Fruit fly (Drosophila melanogaster): ENCODE data around the gene CG14570.

The CG14570 gene

DNA sequence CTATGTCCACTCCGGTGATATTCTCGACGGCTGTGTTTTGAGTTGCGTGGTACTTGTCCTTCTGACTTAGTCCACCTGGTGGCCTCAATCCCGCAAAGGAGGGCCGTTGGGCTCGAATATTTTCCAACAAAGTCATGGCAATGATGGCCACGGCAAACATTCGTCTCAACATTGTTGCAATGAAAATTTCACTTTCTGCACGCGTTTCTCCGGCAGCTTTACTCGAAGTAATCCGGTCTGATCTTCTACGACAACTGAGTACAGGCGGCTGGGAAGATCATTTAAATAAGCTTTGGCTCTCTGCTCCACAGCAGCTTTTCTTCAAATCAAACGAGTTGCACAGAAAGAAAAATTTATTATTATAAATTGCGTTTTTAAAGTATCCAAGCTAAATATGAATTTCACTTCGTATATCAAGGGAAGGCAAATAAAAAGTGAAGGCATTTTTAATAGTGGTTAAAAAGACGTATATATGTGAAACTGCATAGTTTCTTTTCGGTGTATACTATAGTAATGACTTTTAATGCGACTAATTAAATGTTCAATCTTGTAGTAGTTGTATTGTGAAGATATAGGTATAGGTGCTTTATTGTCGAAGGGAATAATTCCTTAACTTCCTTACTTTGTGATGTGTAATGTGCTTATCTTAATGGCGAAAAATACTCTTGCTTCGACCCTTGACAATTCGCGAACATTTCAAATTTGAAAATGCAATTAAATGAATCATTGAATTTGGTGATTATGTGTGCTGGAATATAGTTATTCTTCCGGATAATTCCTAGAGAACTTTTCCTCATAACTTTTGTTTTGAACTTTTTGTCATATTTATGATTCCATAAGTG, 8.1 kb upstream of the CG14570 start, which contains the start of gene CG14567 (continued):
- no peak for TF ChIP-seq fd59A (GFP tag; optimal IDR thresholded peaks at IDR 0.05)
- peak; percentile 92 for TF ChIP-seq dsx (GFP tag; optimal IDR thresholded peaks at IDR 0.05; ENCODE audit: poor library complexity, severe bottlenecking)
- peak; percentile 50 for TF ChIP-seq net (GFP tag; optimal IDR thresholded peaks at IDR 0.05)
- peak; percentile 37 for TF ChIP-seq Sox14 (GFP tag; optimal IDR thresholded peaks at IDR 0.05)
- peak; percentile 62 for TF ChIP-seq CG3919 (GFP tag; optimal IDR thresholded peaks at IDR 0.05)
- no peak for TF ChIP-seq Hr38 (GFP tag; optimal IDR thresholded peaks at IDR 0.05)
- TF ChIP-seq fd85E (GFP tag; optimal IDR thresholded peaks at IDR 0.05) = no peak
- TF ChIP-seq esn (GFP tag; optimal IDR thresholded peaks at IDR 0.05) = peak; percentile 73
- peak; percentile 63 for TF ChIP-seq acj6 (GFP tag; optimal IDR thresholded peaks at IDR 0.05)
- peak; percentile 58 for TF ChIP-seq Ets21C (GFP tag; optimal IDR thresholded peaks at IDR 0.05)
- peak; percentile 26 for TF ChIP-seq CG10669 (GFP tag; optimal IDR thresholded peaks at IDR 0.05)
- peak; percentile 53; the same call in 1 of the 2 replicates for TF ChIP-seq CG11294 (GFP tag; IDR thresholded peaks at IDR 0.05)
- peak; percentile 2 for TF ChIP-seq CG4318 (GFP tag; optimal IDR thresholded peaks at IDR 0.05)
- TF ChIP-seq CG16779 (tag; optimal IDR thresholded peaks at IDR 0.05) = peak; percentile 2
- peak; percentile 1 for TF ChIP-seq spab (GFP tag; optimal IDR thresholded peaks at IDR 0.05)
- peak; percentile 56 for TF ChIP-seq CG34406 (GFP tag; optimal IDR thresholded peaks at IDR 0.05)
- TF ChIP-seq CG15336 (GFP tag; IDR thresholded peaks at IDR 0.05) = peak; percentile 74
- peak; percentile 70 for TF ChIP-seq Ets96B (tag; optimal IDR thresholded peaks at IDR 0.05)

DNA sequence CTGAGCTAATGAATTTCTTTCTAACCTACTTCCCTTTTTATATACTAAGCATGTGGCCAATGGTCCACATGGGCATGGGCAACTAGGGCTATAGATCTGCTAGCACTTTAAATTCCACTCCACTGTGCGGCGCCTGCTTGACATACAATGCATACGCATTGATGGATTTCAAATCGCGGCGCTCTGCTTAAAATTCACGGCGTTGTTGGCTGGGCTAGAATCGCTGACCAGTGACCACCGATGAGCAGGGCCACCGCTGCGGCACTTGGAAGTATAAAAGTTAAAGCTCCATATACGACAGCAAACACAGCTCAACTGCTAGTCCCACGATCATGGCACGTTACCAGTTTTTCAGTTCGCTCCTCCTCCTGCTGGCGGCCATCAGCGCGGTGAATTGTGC, 3.5 kb upstream of the CG14570 start, which contains the start of gene CG14573:
TSS of gene CG14573 (plus strand) at position 301 of the 400 bp plus-strand sequence.
- TF ChIP-seq cyc (GFP tag; optimal IDR thresholded peaks at IDR 0.05) (no peak), CG6163 (GFP tag; IDR thresholded peaks at IDR 0.05) (no peak)

DNA sequence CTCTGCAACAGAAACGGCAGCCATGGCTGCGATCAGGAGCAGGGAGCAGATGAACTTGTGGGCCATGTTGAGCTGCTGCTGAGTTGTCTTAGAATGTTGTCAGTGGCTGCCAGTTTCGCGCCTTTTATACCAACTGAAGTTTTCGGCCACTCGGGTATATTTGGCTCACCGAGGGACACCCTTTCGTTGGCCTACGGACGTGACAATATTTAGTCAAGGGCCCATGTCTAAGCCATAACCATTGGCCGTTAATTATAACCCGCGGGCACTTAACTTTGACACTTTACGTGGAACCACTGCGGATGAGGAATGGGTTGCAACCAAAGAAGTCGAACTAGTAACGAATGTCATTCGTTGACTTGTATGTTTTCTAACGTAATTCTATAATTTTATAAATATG, 3.1 kb upstream of the CG14570 start, which contains the start of gene CG14568:
TSS of gene CG14568 (minus strand) at position 101 of the 400 bp plus-strand sequence.
- no peak for TF ChIP-seq CG4318 (GFP tag; optimal IDR thresholded peaks at IDR 0.05)
- no peak for TF ChIP-seq Ets96B (tag; optimal IDR thresholded peaks at IDR 0.05)
- no peak for TF ChIP-seq CG1621 (tag; optimal IDR thresholded peaks at IDR 0.05)
- TF ChIP-seq svp (GFP tag) = no peak
- no peak for TF ChIP-seq CG11762 (GFP tag; optimal IDR thresholded peaks at IDR 0.05; ENCODE audit: insufficient read depth)
- no peak for TF ChIP-seq net (GFP tag; optimal IDR thresholded peaks at IDR 0.05)
- TF ChIP-seq OdsH (GFP tag; optimal IDR thresholded peaks at IDR 0.05) = no peak
- no peak for TF ChIP-seq lz (GFP tag; optimal IDR thresholded peaks at IDR 0.05)
- TF ChIP-seq CG32006 (GFP tag; optimal IDR thresholded peaks at IDR 0.05) = no peak
- TF ChIP-seq spab (GFP tag; optimal IDR thresholded peaks at IDR 0.05) = no peak
- TF ChIP-seq Eip75B (GFP tag; optimal IDR thresholded peaks at IDR 0.05) = no peak
- TF ChIP-seq CG6808 (GFP tag; optimal IDR thresholded peaks at IDR 0.05) = no peak
- TF ChIP-seq eg (GFP tag; IDR thresholded peaks at IDR 0.05) = no peak
- TF ChIP-seq CG6163 (GFP tag; IDR thresholded peaks at IDR 0.05) = no peak

DNA sequence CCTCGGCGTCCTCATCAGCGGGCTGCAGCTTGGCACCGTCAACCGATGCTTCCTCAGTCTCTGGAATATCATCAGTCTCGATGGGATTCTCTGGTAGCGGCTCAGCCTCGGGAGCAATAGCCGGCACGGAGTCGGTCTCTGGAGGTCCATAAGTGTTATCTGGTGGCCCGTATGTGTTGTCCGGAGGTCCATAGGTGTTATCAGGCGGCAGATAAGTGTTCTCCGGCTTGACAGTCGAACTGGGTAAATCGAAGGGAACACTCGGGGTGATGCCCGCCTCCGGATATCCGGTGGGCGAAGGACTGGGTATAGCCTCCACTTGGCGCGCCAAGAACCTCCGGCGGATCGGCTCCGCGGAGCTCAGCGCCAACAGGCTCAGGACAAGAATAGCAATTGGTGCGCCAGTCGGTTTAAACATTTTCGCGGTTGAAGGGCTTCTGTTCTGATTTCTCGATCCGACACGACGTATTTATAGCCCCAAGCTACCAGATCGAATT, 898 bp upstream of the CG14570 start, which contains the start of gene CG14569:
TSS of gene CG14569 (minus strand) at position 447 of the 497 bp plus-strand sequence.
- TF ChIP-seq Sox15 (GFP tag; optimal IDR thresholded peaks at IDR 0.05) = no peak
- no peak for TF ChIP-seq Lpt (GFP tag; optimal IDR thresholded peaks at IDR 0.05)
- no peak for TF ChIP-seq Sox14 (GFP tag; optimal IDR thresholded peaks at IDR 0.05)
- TF ChIP-seq svp (GFP tag) = peak; percentile 97

DNA sequence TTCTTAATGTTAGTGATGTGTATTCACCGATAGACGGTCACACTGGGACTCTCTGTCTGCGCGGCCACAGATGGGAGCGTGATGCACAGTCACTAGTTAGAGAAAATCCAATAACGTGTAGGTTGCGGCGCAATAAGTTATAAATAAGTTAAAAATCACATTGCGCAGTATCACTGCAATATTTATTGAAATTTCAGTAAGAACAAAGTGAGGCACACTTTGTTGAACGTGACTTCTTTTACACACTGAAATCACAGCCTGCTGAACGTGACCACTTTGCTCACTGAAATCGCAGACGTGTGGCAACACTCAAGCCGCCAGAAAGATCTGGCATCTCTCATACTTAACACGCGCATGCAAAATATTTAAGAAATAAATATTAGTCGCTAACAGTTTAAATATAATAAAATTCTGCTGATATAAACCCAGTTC, 1.6 kb downstream of the CG14570 start, which contains the start of the genes CG11247 and Polr2H:
TSS of gene CG11247 (minus strand) at position 191 of the 432 bp plus-strand sequence.
TSS of gene Polr2H (plus strand) at position 317 of the 432 bp plus-strand sequence.
- peak; percentile 70 for TF ChIP-seq vri (GFP tag; optimal IDR thresholded peaks at IDR 0.05)
- peak; percentile 88 for TF ChIP-seq Eip75B (GFP tag; optimal IDR thresholded peaks at IDR 0.05)
- TF ChIP-seq net (GFP tag; optimal IDR thresholded peaks at IDR 0.05) = peak; percentile 83
- TF ChIP-seq CG3032 (tag; optimal IDR thresholded peaks at IDR 0.05) = peak; percentile 88
- peak; percentile 79; the same call in 1 of the 2 replicates for TF ChIP-seq CG11294 (GFP tag; IDR thresholded peaks at IDR 0.05)
- peak; percentile 70 to 75 for TF ChIP-seq salr (GFP tag; optimal IDR thresholded peaks at IDR 0.05)
- TF ChIP-seq CG31627 (GFP tag; optimal IDR thresholded peaks at IDR 0.05) = peak; percentile 97
- TF ChIP-seq dsx (GFP tag; optimal IDR thresholded peaks at IDR 0.05; ENCODE audit: poor library complexity, severe bottlenecking) = peak; percentile 58
- peak; percentile 96 for TF ChIP-seq cyc (GFP tag; optimal IDR thresholded peaks at IDR 0.05)
- TF ChIP-seq Ets21C (GFP tag; optimal IDR thresholded peaks at IDR 0.05) = peak; percentile 94
- TF ChIP-seq OdsH (GFP tag; optimal IDR thresholded peaks at IDR 0.05) = peak; percentile 93
- peak; percentile 92 for TF ChIP-seq CG6163 (GFP tag; IDR thresholded peaks at IDR 0.05)
- peak; percentile 79 for TF ChIP-seq Hr38 (GFP tag; optimal IDR thresholded peaks at IDR 0.05)
- TF ChIP-seq topi (GFP tag; optimal IDR thresholded peaks at IDR 0.05) = peak; percentile 88
- peak; percentile 87 for TF ChIP-seq eg (GFP tag; IDR thresholded peaks at IDR 0.05)
- TF ChIP-seq CG32006 (GFP tag; optimal IDR thresholded peaks at IDR 0.05) = peak; percentile 88
- peak; percentile 63 for TF ChIP-seq CG8632 (GFP tag; optimal IDR thresholded peaks at IDR 0.05)
- TF ChIP-seq achi (GFP tag; optimal IDR thresholded peaks at IDR 0.05) = peak; percentile 89
- peak; percentile 76 for TF ChIP-seq CG8119 (GFP tag; IDR thresholded peaks at IDR 0.05)
- peak; percentile 78 for TF ChIP-seq Ets96B (tag; optimal IDR thresholded peaks at IDR 0.05)
